Worm (Caenorhabditis elegans) whole organism, L1 larva: Measurements from ENCODE around the gene eif-3.D.
"Not testable (repeated sequence)": the region's sequence is repeated elsewhere in the genome, so short reads cannot be mapped to it uniquely, and the experiment has no call there.

ENCODE experiments used
- C34B4.2 ChIP-seq: sonication (generic microtip); optimal IDR thresholded peaks from 2 replicates; lab custom pipeline; 2017; ENCODE audit warnings: mild to moderate bottlenecking, missing genetic modification characterization, missing compliant biosample characterization
- F16B12.6 ChIP-seq: fragments of 150-350 bp; optimal IDR thresholded peaks from 2 replicates; lab custom pipeline; 2014; ENCODE audit warnings: missing biosample characterization, missing genetic modification characterization
- alr-1 ChIP-seq: fragments of 200-800 bp; sonication (Bioruptor generic); optimal IDR thresholded peaks from 2 replicates; lab custom pipeline; 2018; ENCODE audit warnings: borderline replicate concordance, mild to moderate bottlenecking, missing genetic modification characterization, missing compliant biosample characterization
- ceh-63 ChIP-seq: fragments of 200-800 bp; sonication (Bioruptor generic); optimal IDR thresholded peaks from 2 replicates; lab custom pipeline; 2018; ENCODE audit warnings: mild to moderate bottlenecking, missing genetic modification characterization, missing compliant biosample characterization
- dpl-1 ChIP-seq, 3 experiments: fragments of 150-350 bp in 2 of 3; sonication (generic microtip) in 1 of 3; optimal IDR thresholded peaks; 2 replicates each; lab custom pipeline; 2014 to 2017; ENCODE audit warnings: missing biosample characterization in 3 of 3, missing genetic modification characterization in 3 of 3, missing genetic modification reagents in 3 of 3
- efl-1 ChIP-seq, 4 experiments: fragments of 150-350 bp; optimal IDR thresholded peaks in 3 of 4; peaks in 1 of 4; 1 replicate in 1 of 4; 2 replicates in 3 of 4; lab custom pipeline; 2014; ENCODE audit warnings: missing biosample characterization in 2 of 4, missing genetic modification characterization in 2 of 4, missing genetic modification reagents in 2 of 4
- efl-3 ChIP-seq: fragments of 200-800 bp; sonication (Bioruptor generic); optimal IDR thresholded peaks from 2 replicates; lab custom pipeline; 2018; ENCODE audit warnings: mild to moderate bottlenecking, missing genetic modification characterization, missing compliant biosample characterization
- egl-13 ChIP-seq: sonication (generic microtip); optimal IDR thresholded peaks from 2 replicates; lab custom pipeline; 2016; ENCODE audit warnings: missing genotype, missing genetic modification reagents, missing genetic modification characterization, missing compliant biosample characterization
- elt-2 ChIP-seq: sonication (generic microtip); optimal IDR thresholded peaks from 2 replicates; lab custom pipeline; 2016; ENCODE audit warnings: missing genetic modification characterization, mild to moderate bottlenecking, inconsistent platforms, missing compliant biosample characterization, missing genetic modification reagents
- elt-3 ChIP-seq, 6 experiments: fragments of 150-350 bp in 1 of 6; sonication (generic microtip); optimal IDR thresholded peaks; 2 replicates each; lab custom pipeline; 2017 to 2018; ENCODE audit warnings: missing biosample characterization in 6 of 6, missing genetic modification characterization in 6 of 6, inconsistent platforms in 1 of 6
- fkh-4 ChIP-seq: sonication (generic microtip); optimal IDR thresholded peaks from 2 replicates; lab custom pipeline; 2016; ENCODE audit warnings: missing compliant biosample characterization, missing genetic modification characterization, borderline replicate concordance
- hlh-17 ChIP-seq: fragments of 200-800 bp; sonication (Bioruptor generic); optimal IDR thresholded peaks from 2 replicates; lab custom pipeline; 2018; ENCODE audit warnings: missing genetic modification characterization, mild to moderate bottlenecking, missing compliant biosample characterization, moderate library complexity, borderline replicate concordance
- hpl-2 ChIP-seq: fragments of 150-350 bp; optimal IDR thresholded peaks from 2 replicates; lab custom pipeline; 2014; ENCODE audit warnings: missing biosample characterization, missing genetic modification reagents, missing genetic modification characterization
- isw-1 ChIP-seq: fragments of 200-800 bp; sonication (Bioruptor generic); IDR thresholded peaks from 2 replicates; pipeline ENCODE4 v1.3.6; 2022; ENCODE audit warnings: missing genetic modification characterization, missing compliant biosample characterization
- lin-35 ChIP-seq, 2 experiments: fragments of 150-350 bp; optimal IDR thresholded peaks; 2 replicates each; lab custom pipeline; 2014; ENCODE audit warnings: missing biosample characterization in 2 of 2, missing genetic modification characterization in 2 of 2, missing genetic modification reagents in 2 of 2
- mab-9 ChIP-seq: fragments of 200-800 bp; sonication (Bioruptor generic); IDR thresholded peaks from 2 replicates; pipeline ENCODE4 v1.3.6; 2022; ENCODE audit warnings: missing genetic modification reagents, missing genetic modification characterization, missing compliant biosample characterization
- nhr-20 ChIP-seq: sonication (generic microtip); optimal IDR thresholded peaks from 2 replicates; lab custom pipeline; 2016; ENCODE audit warnings: mild to moderate bottlenecking, missing genetic modification characterization, missing compliant biosample characterization
- nhr-71 ChIP-seq: sonication (generic microtip); optimal IDR thresholded peaks from 2 replicates; lab custom pipeline; 2016; ENCODE audit warnings: mild to moderate bottlenecking, missing genetic modification characterization, moderate library complexity, missing compliant biosample characterization
- nhr-85 ChIP-seq: sonication (generic microtip); peaks from one replicate; lab custom pipeline; 2016; ENCODE audit warnings: missing genetic modification characterization, inconsistent platforms, missing compliant biosample characterization
- pqm-1 ChIP-seq: sonication (generic microtip); optimal IDR thresholded peaks from 3 replicates; lab custom pipeline; 2017; ENCODE audit warnings: missing biosample characterization, missing genetic modification characterization
- sox-4 ChIP-seq: sonication (generic microtip); optimal IDR thresholded peaks from 2 replicates; lab custom pipeline; 2016; ENCODE audit warnings: missing genetic modification characterization, missing compliant biosample characterization
- tlp-1 ChIP-seq: fragments of 150-350 bp; optimal IDR thresholded peaks from 2 replicates; lab custom pipeline; 2014; ENCODE audit warnings: missing biosample characterization, missing genetic modification characterization
- unc-62 ChIP-seq: fragments of 150-350 bp; optimal IDR thresholded peaks from 2 replicates; lab custom pipeline; 2014; ENCODE audit warnings: missing biosample characterization, missing genetic modification reagents, missing genetic modification characterization
- unc-98 ChIP-seq: fragments of 200-800 bp; sonication (Bioruptor generic); IDR thresholded peaks from 2 replicates; pipeline ENCODE4 v1.3.6; 2022; ENCODE audit warnings: missing genetic modification characterization, missing compliant biosample characterization
- xbp-1 ChIP-seq: sonication (generic microtip); optimal IDR thresholded peaks from 2 replicates; lab custom pipeline; 2016; ENCODE audit warnings: missing genetic modification characterization, missing compliant biosample characterization
- zag-1 ChIP-seq: fragments of 150-350 bp; optimal IDR thresholded peaks from 2 replicates; lab custom pipeline; 2014; ENCODE audit warnings: missing biosample characterization, missing genetic modification characterization

Gene eif-3.D

ce11 chrIII:9001899-9002298 is 30.5 kb upstream of the eif-3.D start, which contains the start of gene rpn-6.2:
Gene rpn-6.2, minus strand, starts transcription at chrIII:9001999.
- peak; percentile 48 for TF ChIP-seq nhr-85
- TF ChIP-seq unc-98 (GFP tag; lab: Robert Waterston, UW), result no peak
- no peak for TF ChIP-seq efl-1 (optimal IDR thresholded peaks at IDR 0.05; lab: Kevin White, UChicago)
- TF ChIP-seq efl-1 (GFP tag; optimal IDR thresholded peaks at IDR 0.05 in 1 of 2; lab: Kevin White, UChicago), result peak in 1 of 2 experiments; percentile 39
- TF ChIP-seq, all 84 proteins: peak for 2

- TF ChIP-seq efl-3 (GFP tag; lab: Kevin White, UChicago), result no peak
- TF ChIP-seq nhr-20 (tag; lab: Kevin White, UChicago), result no peak
- peak in 1 of 3 experiments; percentile 6 for TF ChIP-seq dpl-1 (GFP tag; optimal IDR thresholded peaks at IDR 0.05; lab: Kevin White, UChicago)
These were observed 30.1 kb upstream of the eif-3.D start for ce11 chrIII:9001491-9001890.

ce11 chrIII:8999508-8999907 is 28.1 kb upstream of the eif-3.D start, which contains the start of gene F59B2.3:
Gene F59B2.3, minus strand, starts transcription at chrIII:8999766.
- TF ChIP-seq hpl-2 (GFP tag; lab: Kevin White, UChicago), result no peak
- TF ChIP-seq efl-1 (optimal IDR thresholded peaks at IDR 0.05; lab: Kevin White, UChicago), result no peak
- TF ChIP-seq efl-1 (GFP tag; optimal IDR thresholded peaks at IDR 0.05 in 1 of 2; lab: Kevin White, UChicago), result peak in 1 of 2 experiments; percentile 66

ce11 chrIII:8998884-8999283 is 27.5 kb upstream of the eif-3.D start:
- TF ChIP-seq isw-1 (GFP tag; lab: Robert Waterston, UW) (no peak), C34B4.2 (tag; lab: Kevin White, UChicago) (no peak), unc-62 (GFP tag; lab: Kevin White, UChicago) (no peak), pqm-1 (no peak), efl-1 (optimal IDR thresholded peaks at IDR 0.05; lab: Kevin White, UChicago) (no peak), efl-1 (GFP tag; optimal IDR thresholded peaks at IDR 0.05 in 1 of 2; lab: Kevin White, UChicago) (peak in 1 of 2 experiments; percentile 51), mab-9 (GFP tag; lab: Robert Waterston, UW) (no peak), alr-1 (tag; lab: Kevin White, UChicago) (no peak), lin-35 (GFP tag; optimal IDR thresholded peaks at IDR 0.05; lab: Kevin White, UChicago) (no peak), ceh-63 (no peak)

ce11 chrIII:8997821-8998220 is 26.4 kb upstream of the eif-3.D start:
- TF ChIP-seq nhr-71 (tag; lab: Kevin White, UChicago) (no peak), F16B12.6 (tag; lab: Kevin White, UChicago) (no peak), elt-3 (tag; optimal IDR thresholded peaks at IDR 0.05; lab: Kevin White, UChicago) (no peak), sox-4 (no peak), elt-2 (tag; lab: Kevin White, UChicago) (peak; percentile 54), hlh-17 (GFP tag; lab: Kevin White, UChicago) (no peak)

ce11 chrIII:8996686-8997085 is 25.3 kb upstream of the eif-3.D start, which contains the start of gene skat-1:
Gene skat-1, minus strand, starts transcription at chrIII:8996786.
- no peak for TF ChIP-seq hpl-2 (GFP tag; lab: Kevin White, UChicago)
- no peak for TF ChIP-seq zag-1 (tag; lab: Kevin White, UChicago)
- TF ChIP-seq tlp-1 (tag; lab: Kevin White, UChicago), result no peak
- TF ChIP-seq xbp-1 (tag; lab: Kevin White, UChicago), result no peak
- TF ChIP-seq, all 84 proteins: peak for 0

ce11 chrIII:8989752-8990151 is 18.4 kb upstream of the eif-3.D start, which contains the start of gene R08D7.7:
Gene R08D7.7, plus strand, starts transcription at chrIII:8990052.
- not testable (repeated sequence) for TF ChIP-seq fkh-4 (tag; lab: Kevin White, UChicago); efl-1 (optimal IDR thresholded peaks at IDR 0.05; lab: Kevin White, UChicago); efl-1 (GFP tag; optimal IDR thresholded peaks at IDR 0.05 in 1 of 2; lab: Kevin White, UChicago); egl-13
